Fruit fly (Drosophila melanogaster) whole organism, prepupa: ENCODE data around the gene HUWE1.
A peak's percentile ranks its signal among the peaks of the same experiment; 100 is the strongest.

Experiments
- CG10631 ChIP-seq: fragments of 200-800 bp; sonication (Bioruptor generic); optimal IDR thresholded peaks from 2 replicates; lab custom pipeline; 2016; ENCODE audit warnings: missing biosample characterization, missing genetic modification characterization
- CG10669 ChIP-seq: fragments of 200-800 bp; sonication (Bioruptor generic); optimal IDR thresholded peaks from 3 replicates; lab custom pipeline; 2018; ENCODE audit warnings: missing biosample characterization, mild to moderate bottlenecking, missing genetic modification characterization, moderate library complexity
- CG11294 ChIP-seq: fragments of 200-800 bp; sonication (Bioruptor generic); IDR thresholded peaks from 2 replicates; pipeline ENCODE4 v1.3.6; 2022; ENCODE audit warnings: missing biosample characterization, missing genetic modification characterization
- CG11762 ChIP-seq: fragments of 200-800 bp; sonication (Bioruptor generic); optimal IDR thresholded peaks from 3 replicates; lab custom pipeline; 2016; ENCODE audit warnings: missing biosample characterization, missing genetic modification characterization; ENCODE audit not compliant: insufficient read depth
- CG11902 ChIP-seq: fragments of 200-800 bp; sonication (Bioruptor generic); optimal IDR thresholded peaks from 3 replicates; lab custom pipeline; 2016; ENCODE audit warnings: missing biosample characterization, missing genetic modification characterization
- CG15336 ChIP-seq: fragments of 200-800 bp; sonication (Bioruptor generic); IDR thresholded peaks from 2 replicates; pipeline ENCODE4 v1.3.6; 2022; ENCODE audit warnings: missing biosample characterization, missing genetic modification characterization
- CG1621 ChIP-seq: fragments of 200-800 bp; sonication (Bioruptor generic); optimal IDR thresholded peaks from 3 replicates; lab custom pipeline; 2018; ENCODE audit warnings: missing biosample characterization, mild to moderate bottlenecking, missing genetic modification characterization
- CG16779 ChIP-seq: fragments of 200-800 bp; sonication (Bioruptor generic); optimal IDR thresholded peaks from 3 replicates; lab custom pipeline; 2017; ENCODE audit warnings: missing biosample characterization, mild to moderate bottlenecking, missing genetic modification characterization
- CG31627 ChIP-seq: fragments of 200-800 bp; sonication (Bioruptor generic); optimal IDR thresholded peaks from 3 replicates; lab custom pipeline; 2016; ENCODE audit warnings: missing biosample characterization, missing genetic modification characterization
- CG32006 ChIP-seq: fragments of 200-800 bp; sonication (Bioruptor generic); optimal IDR thresholded peaks from 3 replicates; lab custom pipeline; 2017; ENCODE audit warnings: missing biosample characterization, mild to moderate bottlenecking, missing genetic modification characterization
- CG34406 ChIP-seq: fragments of 200-800 bp; sonication (Bioruptor generic); optimal IDR thresholded peaks from 3 replicates; lab custom pipeline; 2016; ENCODE audit warnings: missing biosample characterization, missing genetic modification characterization
- CG6276 ChIP-seq: fragments of 200-800 bp; sonication (Bioruptor generic); optimal IDR thresholded peaks from 2 replicates; lab custom pipeline; 2017; ENCODE audit warnings: missing biosample characterization, mild to moderate bottlenecking, missing genetic modification characterization
- CG6808 ChIP-seq: fragments of 200-800 bp; sonication (Bioruptor generic); optimal IDR thresholded peaks from 3 replicates; lab custom pipeline; 2017; ENCODE audit warnings: missing biosample characterization, missing genetic modification characterization, mild to moderate bottlenecking, moderate library complexity, missing genetic modification reagents
- CG6854 ChIP-seq: fragments of 200-800 bp; sonication (Bioruptor generic); optimal IDR thresholded peaks from 2 replicates; lab custom pipeline; 2017; ENCODE audit warnings: missing biosample characterization, mild to moderate bottlenecking, missing genetic modification characterization
- CG7368 ChIP-seq: fragments of 200-800 bp; sonication (Bioruptor generic); optimal IDR thresholded peaks from 3 replicates; lab custom pipeline; 2016; ENCODE audit warnings: missing biosample characterization, missing genetic modification characterization
- CG8119 ChIP-seq: fragments of 200-800 bp; sonication (Bioruptor generic); IDR thresholded peaks from 3 replicates; pipeline ENCODE4 v1.3.6; 2022; ENCODE audit warnings: missing biosample characterization, missing genetic modification characterization
- CG8319 ChIP-seq: fragments of 200-800 bp; sonication (Bioruptor generic); optimal IDR thresholded peaks from 3 replicates; lab custom pipeline; 2016; ENCODE audit warnings: missing biosample characterization, missing genetic modification characterization
- CG8632 ChIP-seq: fragments of 200-800 bp; sonication (Bioruptor generic); optimal IDR thresholded peaks from 3 replicates; lab custom pipeline; 2016; ENCODE audit warnings: missing biosample characterization, missing genetic modification characterization
- CG9139 ChIP-seq: fragments of 200-800 bp; sonication (Bioruptor generic); optimal IDR thresholded peaks from 3 replicates; lab custom pipeline; 2017; ENCODE audit warnings: missing biosample characterization, mild to moderate bottlenecking, missing genetic modification characterization
- Eip75B ChIP-seq: fragments of 200-800 bp; sonication (Bioruptor generic); optimal IDR thresholded peaks from 3 replicates; lab custom pipeline; 2016; ENCODE audit warnings: missing biosample characterization, missing genetic modification characterization
- Eip78C ChIP-seq: fragments of 200-800 bp; sonication (Bioruptor generic); peaks from one replicate; lab custom pipeline; 2016; ENCODE audit warnings: missing biosample characterization, missing genetic modification characterization
- Eip93F ChIP-seq: fragments of 200-800 bp; sonication (Bioruptor generic); optimal IDR thresholded peaks from 2 replicates; lab custom pipeline; 2016; ENCODE audit warnings: missing biosample characterization, mild to moderate bottlenecking, missing genetic modification characterization
- Ets21C ChIP-seq: fragments of 200-800 bp; sonication (Bioruptor generic); optimal IDR thresholded peaks from 3 replicates; lab custom pipeline; 2016; ENCODE audit warnings: missing biosample characterization, missing genetic modification characterization
- Hr38 ChIP-seq: sonication (Bioruptor generic); optimal IDR thresholded peaks from 2 replicates; lab custom pipeline; 2016; ENCODE audit warnings: missing biosample characterization, missing genetic modification characterization
- Hr39 ChIP-seq: fragments of 200-800 bp; sonication (Bioruptor generic); optimal IDR thresholded peaks from 2 replicates; lab custom pipeline; 2016; ENCODE audit warnings: missing biosample characterization, missing genetic modification characterization
- Hr4 ChIP-seq: fragments of 200-800 bp; sonication (Bioruptor generic); optimal IDR thresholded peaks from 3 replicates; lab custom pipeline; 2016; ENCODE audit warnings: missing biosample characterization, missing genetic modification characterization
- Lpt ChIP-seq: fragments of 200-800 bp; sonication (Bioruptor generic); optimal IDR thresholded peaks from 3 replicates; lab custom pipeline; 2016; ENCODE audit warnings: missing biosample characterization, missing genetic modification characterization
- Met ChIP-seq: fragments of 200-800 bp; sonication (Bioruptor generic); optimal IDR thresholded peaks from 3 replicates; lab custom pipeline; 2016; ENCODE audit warnings: missing biosample characterization, missing genetic modification characterization
- OdsH ChIP-seq: fragments of 200-800 bp; sonication (Bioruptor generic); optimal IDR thresholded peaks from 3 replicates; lab custom pipeline; 2016; ENCODE audit warnings: missing biosample characterization, missing genetic modification characterization
- Sox102F ChIP-seq: fragments of 200-800 bp; sonication (Bioruptor generic); optimal IDR thresholded peaks from 2 replicates; lab custom pipeline; 2016; ENCODE audit warnings: missing biosample characterization, mild to moderate bottlenecking, missing genetic modification characterization
- Sox14 ChIP-seq: fragments of 200-800 bp; sonication (Bioruptor generic); optimal IDR thresholded peaks from 3 replicates; lab custom pipeline; 2016; ENCODE audit warnings: missing biosample characterization, missing genetic modification characterization
- achi ChIP-seq: fragments of 200-800 bp; sonication (Bioruptor generic); optimal IDR thresholded peaks from 3 replicates; lab custom pipeline; 2016; ENCODE audit warnings: missing biosample characterization, missing genetic modification characterization
- acj6 ChIP-seq: fragments of 200-800 bp; sonication (Bioruptor generic); optimal IDR thresholded peaks from 3 replicates; lab custom pipeline; 2016; ENCODE audit warnings: missing biosample characterization, missing genetic modification characterization
- cyc ChIP-seq: fragments of 200-800 bp; sonication (Bioruptor generic); optimal IDR thresholded peaks from 3 replicates; lab custom pipeline; 2016; ENCODE audit warnings: missing biosample characterization, missing genetic modification characterization
- dac ChIP-seq: fragments of 200-800 bp; sonication (Bioruptor generic); optimal IDR thresholded peaks from 2 replicates; lab custom pipeline; 2017; ENCODE audit warnings: missing biosample characterization, mild to moderate bottlenecking, missing genetic modification characterization
- dsx ChIP-seq: fragments of 200-800 bp; optimal IDR thresholded peaks from 3 replicates; lab custom pipeline; 2019; ENCODE audit warnings: missing biosample characterization, mild to moderate bottlenecking, missing genetic modification characterization, moderate library complexity; ENCODE audit not compliant: poor library complexity, severe bottlenecking
- eg ChIP-seq: fragments of 200-800 bp; sonication (Bioruptor generic); IDR thresholded peaks from 3 replicates; pipeline ENCODE4 v1.3.6; 2022; ENCODE audit warnings: missing biosample characterization, missing genetic modification characterization
- esn ChIP-seq: fragments of 200-800 bp; sonication (Bioruptor generic); optimal IDR thresholded peaks from 2 replicates; lab custom pipeline; 2016; ENCODE audit warnings: missing biosample characterization, mild to moderate bottlenecking, missing genetic modification characterization, moderate library complexity
- fd85E ChIP-seq: fragments of 200-800 bp; sonication (Bioruptor generic); optimal IDR thresholded peaks from 3 replicates; lab custom pipeline; 2016; ENCODE audit warnings: missing biosample characterization, missing genetic modification characterization
- fkh ChIP-seq: fragments of 200-800 bp; sonication (Bioruptor generic); optimal IDR thresholded peaks from 3 replicates; lab custom pipeline; 2017; ENCODE audit warnings: missing biosample characterization, mild to moderate bottlenecking, missing genetic modification characterization, moderate library complexity
- lz ChIP-seq: fragments of 200-800 bp; sonication (Bioruptor generic); optimal IDR thresholded peaks from 3 replicates; lab custom pipeline; 2016; ENCODE audit warnings: missing biosample characterization, missing genetic modification characterization
- pdm3 ChIP-seq: fragments of 200-800 bp; sonication (Bioruptor generic); optimal IDR thresholded peaks from 3 replicates; lab custom pipeline; 2016; ENCODE audit warnings: missing biosample characterization, missing genetic modification characterization
- salr ChIP-seq, 2 experiments: fragments of 200-800 bp; sonication (Bioruptor generic); optimal IDR thresholded peaks; 3 replicates each; lab custom pipeline; 2016 to 2018; ENCODE audit warnings: missing biosample characterization in 2 of 2, missing genetic modification characterization in 2 of 2, mild to moderate bottlenecking in 1 of 2
- spab ChIP-seq: fragments of 200-800 bp; sonication (Bioruptor generic); optimal IDR thresholded peaks from 2 replicates; lab custom pipeline; 2017; ENCODE audit warnings: missing biosample characterization, mild to moderate bottlenecking, missing genetic modification characterization, missing genetic modification reagents
- ss ChIP-seq, 2 experiments: fragments of 200-800 bp; sonication (Bioruptor generic); optimal IDR thresholded peaks; 2 replicates in 1 of 2; 3 replicates in 1 of 2; lab custom pipeline; 2017 to 2018; ENCODE audit warnings: mild to moderate bottlenecking in 2 of 2, missing biosample characterization in 2 of 2, missing genetic modification characterization in 2 of 2, moderate library complexity in 1 of 2
- svp ChIP-seq: fragments of 200-800 bp; sonication (Bioruptor generic); peaks from one replicate; lab custom pipeline; 2016; ENCODE audit warnings: missing biosample characterization, missing genetic modification characterization
- topi ChIP-seq: fragments of 200-800 bp; sonication (Bioruptor generic); optimal IDR thresholded peaks from 3 replicates; lab custom pipeline; 2016; ENCODE audit warnings: missing biosample characterization, missing genetic modification characterization

Gene HUWE1

DNA sequence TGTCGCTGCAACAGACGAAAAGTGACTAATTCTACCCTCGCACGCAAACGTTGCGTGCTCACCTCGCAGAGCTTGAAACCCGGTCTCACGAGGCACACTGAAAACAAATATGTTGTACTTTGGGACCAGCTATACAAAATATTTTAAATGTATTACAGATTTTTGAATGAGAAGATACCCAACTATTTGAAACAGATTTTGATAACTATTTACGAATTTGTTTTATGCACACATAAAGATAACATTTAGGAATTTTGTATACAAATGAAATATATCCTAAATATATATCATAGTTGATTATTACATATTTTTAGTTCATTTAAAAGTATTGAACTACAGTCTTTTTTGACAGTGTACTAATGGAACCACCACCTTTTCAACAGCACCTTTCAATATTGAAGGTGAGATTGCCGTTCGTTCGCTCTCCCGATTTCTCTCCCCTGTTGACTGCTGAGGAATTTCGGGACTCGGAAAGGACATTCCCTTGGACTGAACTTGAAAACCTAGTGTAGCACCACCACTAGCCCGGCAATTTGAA, 41.3 kb upstream of the HUWE1 start, which contains the start of gene CG15646 (continued):
- TF ChIP-seq CG31627 (GFP tag; lab: Kevin White, UChicago) (peak; percentile 39), CG7368 (GFP tag; lab: Kevin White, UChicago) (peak; percentile 61), achi (GFP tag; lab: Kevin White, UChicago) (peak; percentile 74), CG10631 (GFP tag; lab: Kevin White, UChicago) (peak; percentile 69), CG8319 (peak; percentile 61), topi (peak; percentile 75), Sox102F (GFP tag; lab: Kevin White, UChicago) (peak; percentile 49), spab (GFP tag; lab: Kevin White, UChicago) (peak; percentile 67), salr (GFP tag; optimal IDR thresholded peaks at IDR 0.05; lab: Kevin White, UChicago) (peak in 1 of 2 experiments; percentile 67), fd85E (GFP tag; lab: Kevin White, UChicago) (no peak), CG10669 (GFP tag; lab: Kevin White, UChicago) (peak; percentile 76), Hr38 (no peak), Lpt (GFP tag; lab: Kevin White, UChicago) (peak; percentile 55), dac (no peak), Ets21C (GFP tag; lab: Kevin White, UChicago) (peak; percentile 26), Eip78C (peak; percentile 92), cyc (GFP tag; lab: Kevin White, UChicago) (peak; percentile 60), esn (GFP tag; lab: Kevin White, UChicago) (peak; percentile 80)

DNA sequence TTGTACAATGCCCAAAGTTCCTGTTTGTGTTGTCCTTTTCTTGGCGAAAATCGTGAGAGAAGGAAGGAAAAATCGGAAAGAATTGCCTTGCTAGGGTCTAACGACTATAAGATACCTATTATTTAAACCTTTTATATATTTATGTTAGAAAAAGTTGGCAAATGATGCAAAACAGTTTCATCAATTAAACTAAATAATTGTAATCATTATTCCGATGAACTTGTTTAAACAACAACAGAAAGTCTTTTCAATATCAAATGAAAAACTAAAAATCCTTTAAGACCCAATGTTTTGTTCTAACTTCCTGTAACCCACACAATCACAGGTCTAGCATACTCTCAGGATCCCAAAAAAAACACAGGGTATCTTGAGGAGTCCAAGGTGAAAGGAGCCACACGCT, 38.1 kb upstream of the HUWE1 start:
- TF ChIP-seq svp (GFP tag; lab: Kevin White, UChicago) (peak; percentile 61), Sox14 (no peak), CG6854 (GFP tag; lab: Kevin White, UChicago) (no peak), Eip78C (peak; percentile 4)

DNA sequence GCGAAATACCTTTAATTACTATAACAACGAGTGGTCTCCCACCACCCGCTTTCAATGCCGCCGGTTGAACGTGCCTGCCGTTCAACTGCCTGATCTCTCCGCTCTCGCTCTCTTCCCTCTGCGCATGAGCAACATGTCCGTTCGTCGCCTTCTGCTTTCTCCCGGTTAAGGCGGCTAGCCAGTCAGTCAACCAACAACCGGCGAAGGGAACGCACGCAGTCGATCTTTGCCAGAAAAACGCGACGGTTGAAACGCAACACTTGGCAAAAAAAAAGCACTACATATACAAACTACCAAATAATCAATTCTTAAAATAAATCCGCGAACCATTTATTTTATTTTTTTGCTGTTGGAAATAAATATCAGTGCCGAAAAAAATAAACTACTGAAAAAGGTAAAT, 37.1 kb upstream of the HUWE1 start, which contains the start of gene CG12708:
CG12708 (plus strand) TSS at position 183 of the 400 bp plus-strand sequence.
- TF ChIP-seq pdm3 (GFP tag; lab: Kevin White, UChicago) (no peak), CG15336 (GFP tag; lab: Robert Waterston, UW) (no peak), Eip93F (GFP tag; lab: Kevin White, UChicago) (no peak), OdsH (GFP tag; lab: Kevin White, UChicago) (no peak), CG32006 (no peak), CG8632 (GFP tag; lab: Kevin White, UChicago) (no peak), Sox14 (peak; percentile 6), Met (GFP tag; lab: Kevin White, UChicago) (peak; percentile 45), acj6 (GFP tag; lab: Kevin White, UChicago) (no peak), CG6276 (GFP tag; lab: Kevin White, UChicago) (no peak), CG8319 (no peak), fd85E (GFP tag; lab: Kevin White, UChicago) (no peak), CG1621 (tag; lab: Kevin White, UChicago) (peak; percentile 26), CG6854 (GFP tag; lab: Kevin White, UChicago) (peak; percentile 57), CG16779 (tag; lab: Kevin White, UChicago) (no peak), Lpt (GFP tag; lab: Kevin White, UChicago) (no peak), CG9139 (GFP tag; lab: Kevin White, UChicago) (peak; percentile 28), fkh (GFP tag; lab: Kevin White, UChicago) (no peak), CG34406 (GFP tag; lab: Kevin White, UChicago) (no peak), Hr38 (no peak), eg (peak; percentile 49; the same call in 1 of the 3 replicates), ss (GFP tag; optimal IDR thresholded peaks at IDR 0.05; lab: Kevin White, UChicago) (peak; percentile 18 to 50), cyc (GFP tag; lab: Kevin White, UChicago) (no peak), CG11294 (no peak), CG8119 (peak; percentile 29; the same call in 1 of the 3 replicates), esn (GFP tag; lab: Kevin White, UChicago) (peak; percentile 24), topi (peak; percentile 38), CG6808 (GFP tag; lab: Kevin White, UChicago) (peak; percentile 37), Hr39 (GFP tag; lab: Kevin White, UChicago) (no peak), Hr4 (GFP tag; lab: Kevin White, UChicago) (no peak), CG11762 (GFP tag; lab: Kevin White, UChicago) (no peak), CG11902 (no peak), Sox102F (GFP tag; lab: Kevin White, UChicago) (peak; percentile 36), dsx (GFP tag; lab: Kevin White, UChicago) (peak; percentile 10), lz (peak; percentile 2), Eip75B (GFP tag; lab: Kevin White, UChicago) (peak; percentile 16)
